Fruit fly (Drosophila melanogaster) S2 (cell line): ENCODE results near the gene CG2691.

Source experiments
- CG8478 ChIP-seq: fragments of >200 bp; optimal IDR thresholded peaks from 2 replicates; lab custom pipeline; 2018
- CTCF ChIP-seq, 2 experiments: fragments of >200 bp; optimal IDR thresholded peaks; 2 replicates each; lab custom pipeline; 2018

DNA sequence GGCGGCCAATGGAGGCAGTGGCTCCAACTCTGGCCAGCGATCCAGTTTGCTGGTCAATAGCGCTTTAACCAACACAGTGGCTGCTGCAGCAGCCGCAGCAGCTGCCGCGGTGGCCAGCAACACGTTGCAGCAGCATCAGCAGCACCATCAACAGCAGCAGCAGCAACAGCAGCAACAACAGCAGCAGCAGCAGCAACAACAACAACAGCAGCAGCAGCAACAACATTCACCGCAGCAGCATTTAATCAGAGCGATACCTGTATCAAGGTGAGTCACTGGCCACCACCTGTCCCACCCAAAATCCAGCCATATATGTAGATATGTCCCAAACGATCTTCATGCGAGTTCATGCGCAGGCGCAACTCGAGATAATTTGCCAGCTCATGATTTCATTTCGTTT, 25.6 kb upstream of the CG2691 start:
- TF ChIP-seq CG8478 (lab: Kevin White, UChicago): no peak
- no peak for TF ChIP-seq CTCF (optimal IDR thresholded peaks at IDR 0.05; lab: Kevin White, UChicago)
